Worm (Caenorhabditis elegans) whole organism, late embryonic: ENCODE results near the gene srh-190.

Experiments
- nfya-1 ChIP-seq: sonication (generic microtip); optimal IDR thresholded peaks from 2 replicates; lab custom pipeline; 2017; ENCODE audit warnings: missing genetic modification characterization, mild to moderate bottlenecking, missing compliant biosample characterization, antibody characterized with exemption, moderate library complexity
- pag-3 ChIP-seq: sonication (generic microtip); optimal IDR thresholded peaks from 2 replicates; lab custom pipeline; 2016; ENCODE audit warnings: missing compliant biosample characterization, missing genetic modification characterization, borderline replicate concordance
- pha-4 ChIP-seq: fragments of 150-350 bp; optimal IDR thresholded peaks from 2 replicates; lab custom pipeline; 2018; ENCODE audit warnings: missing biosample characterization, missing genetic modification reagents, missing genetic modification characterization
- unc-55 ChIP-seq: sonication (generic microtip); optimal IDR thresholded peaks from 2 replicates; lab custom pipeline; 2017; ENCODE audit warnings: missing biosample characterization, missing genetic modification reagents, missing genetic modification characterization

- TF ChIP-seq pha-4 (tag; lab: Kevin White, UChicago): no peak
- no peak for TF ChIP-seq pag-3 (tag; lab: Kevin White, UChicago)
- TF ChIP-seq nfya-1 (tag; lab: Kevin White, UChicago): no peak
- TF ChIP-seq unc-55 (GFP tag; lab: Kevin White, UChicago): no peak
Measured at ce11 chrV:3890761-3891160, 12.1 kb upstream of the srh-190 start, which contains the start of gene C17E7.9.
